Fruit fly (Drosophila melanogaster) whole organism, embryonic: ENCODE data around the gene dbe.

Source experiments
- Ada2b ChIP-seq: fragments of 200-800 bp; sonication (Bioruptor generic); IDR thresholded peaks from 2 replicates; pipeline ENCODE4 v1.3.6; 2022; ENCODE audit warnings: missing biosample characterization, missing genetic modification characterization
- CG11696 ChIP-seq: fragments of 200-800 bp; sonication (Bioruptor generic); IDR thresholded peaks from 2 replicates; pipeline ENCODE4 v1.3.6; 2022; ENCODE audit warnings: missing biosample characterization, missing genetic modification characterization
- CG12236 ChIP-seq: fragments of 200-800 bp; sonication (Bioruptor generic); optimal IDR thresholded peaks from 2 replicates; lab custom pipeline; 2016; ENCODE audit warnings: missing biosample characterization, missing genetic modification characterization
- CG12659 ChIP-seq: fragments of 200-800 bp; sonication (Bioruptor generic); optimal IDR thresholded peaks from 3 replicates; lab custom pipeline; 2017; ENCODE audit warnings: mild to moderate bottlenecking, missing biosample characterization, missing genetic modification reagents, missing genetic modification characterization
- CG13775 ChIP-seq: fragments of 200-800 bp; sonication (Bioruptor generic); optimal IDR thresholded peaks from 3 replicates; lab custom pipeline; 2017; ENCODE audit warnings: missing biosample characterization, mild to moderate bottlenecking, missing genetic modification characterization
- CG14014 ChIP-seq: fragments of 200-800 bp; sonication (Bioruptor generic); IDR thresholded peaks from 2 replicates; pipeline ENCODE4 v1.3.6; 2022; ENCODE audit warnings: missing biosample characterization, missing genetic modification characterization
- CG14441 ChIP-seq: fragments of 200-800 bp; sonication (Bioruptor generic); IDR thresholded peaks from 2 replicates; pipeline ENCODE4 v1.3.6; 2022; ENCODE audit warnings: missing biosample characterization, missing genetic modification characterization
- CG15601 ChIP-seq: fragments of 200-800 bp; sonication (Bioruptor generic); optimal IDR thresholded peaks from 3 replicates; lab custom pipeline; 2019; ENCODE audit warnings: missing biosample characterization, mild to moderate bottlenecking, missing genetic modification characterization, moderate library complexity
- CG17359 ChIP-seq: fragments of 200-800 bp; sonication (Bioruptor generic); optimal IDR thresholded peaks from 3 replicates; lab custom pipeline; 2018; ENCODE audit warnings: missing biosample characterization, mild to moderate bottlenecking, missing genetic modification characterization, moderate library complexity
- CG17361 ChIP-seq: fragments of 200-800 bp; sonication (Bioruptor generic); IDR thresholded peaks from 3 replicates; pipeline ENCODE4 v1.3.6; 2022; ENCODE audit warnings: missing biosample characterization, missing genetic modification characterization
- CG18262 ChIP-seq: fragments of 200-800 bp; optimal IDR thresholded peaks from 3 replicates; lab custom pipeline; 2019; ENCODE audit warnings: missing biosample characterization, mild to moderate bottlenecking, missing genetic modification characterization, moderate library complexity
- CG30403 ChIP-seq: fragments of 200-800 bp; sonication (Bioruptor generic); optimal IDR thresholded peaks from 3 replicates; lab custom pipeline; 2016; ENCODE audit warnings: missing biosample characterization, missing genetic modification characterization
- CG5245 ChIP-seq: fragments of 200-800 bp; sonication (Bioruptor generic); optimal IDR thresholded peaks from 3 replicates; lab custom pipeline; 2016; ENCODE audit warnings: missing biosample characterization, missing genetic modification characterization
- CG6654 ChIP-seq: fragments of 200-800 bp; sonication (Bioruptor generic); optimal IDR thresholded peaks from 2 replicates; lab custom pipeline; 2017; ENCODE audit warnings: missing biosample characterization, mild to moderate bottlenecking, missing genetic modification characterization
- CG6689 ChIP-seq: fragments of 200-800 bp; sonication (Bioruptor generic); IDR thresholded peaks from 2 replicates; pipeline ENCODE4 v1.3.6; 2022; ENCODE audit warnings: missing biosample characterization, missing genetic modification characterization
- CG7839 ChIP-seq: fragments of 200-800 bp; sonication (Bioruptor generic); optimal IDR thresholded peaks from 3 replicates; lab custom pipeline; 2018; ENCODE audit warnings: missing biosample characterization, mild to moderate bottlenecking, missing genetic modification characterization, moderate library complexity
- CG8924 ChIP-seq: fragments of 200-800 bp; optimal IDR thresholded peaks from 3 replicates; lab custom pipeline; 2019; ENCODE audit warnings: missing biosample characterization, mild to moderate bottlenecking, missing genetic modification characterization, moderate library complexity
- CG9215 ChIP-seq: fragments of 200-800 bp; sonication (Bioruptor generic); IDR thresholded peaks from 2 replicates; pipeline ENCODE4 v1.3.6; 2022; ENCODE audit warnings: missing biosample characterization, missing genetic modification characterization
- CHES-1-like ChIP-seq: fragments of 200-800 bp; sonication (Bioruptor generic); optimal IDR thresholded peaks from 2 replicates; lab custom pipeline; 2016; ENCODE audit warnings: missing biosample characterization, missing genetic modification characterization
- Dfd ChIP-seq, 2 experiments: fragments of >200 bp; optimal IDR thresholded peaks; 2 replicates each; lab custom pipeline; 2017; ENCODE audit warnings: missing biosample characterization in 2 of 2, missing genetic modification characterization in 2 of 2
- Dref ChIP-seq: fragments of 200-800 bp; sonication (Bioruptor generic); IDR thresholded peaks from 2 replicates; pipeline ENCODE4 v1.3.6; 2022; ENCODE audit warnings: missing biosample characterization, missing genetic modification characterization
- Fer2 ChIP-seq: fragments of 200-800 bp; sonication (Bioruptor generic); optimal IDR thresholded peaks from 2 replicates; lab custom pipeline; 2018; ENCODE audit warnings: missing biosample characterization, mild to moderate bottlenecking, missing genetic modification characterization, moderate library complexity
- H15 ChIP-seq: fragments of 200-800 bp; sonication (Bioruptor generic); IDR thresholded peaks from 3 replicates; pipeline ENCODE4 v1.3.6; 2022; ENCODE audit warnings: missing biosample characterization, missing genetic modification characterization
- H2.0 ChIP-seq: fragments of 200-800 bp; sonication (Bioruptor generic); IDR thresholded peaks from 2 replicates; pipeline ENCODE4 v1.3.6; 2022; ENCODE audit warnings: missing biosample characterization, missing genetic modification characterization
- HmgZ ChIP-seq: fragments of 200-800 bp; sonication (Bioruptor generic); optimal IDR thresholded peaks from 2 replicates; lab custom pipeline; 2018; ENCODE audit warnings: missing biosample characterization, mild to moderate bottlenecking, missing genetic modification characterization
- MBD-R2 ChIP-seq: fragments of 200-800 bp; sonication (Bioruptor generic); IDR thresholded peaks from 2 replicates; pipeline ENCODE4 v1.3.6; 2022; ENCODE audit warnings: missing biosample characterization, missing genetic modification characterization
- Sin3A ChIP-seq: fragments of >200 bp; optimal IDR thresholded peaks from 2 replicates; lab custom pipeline; 2018
- Spps ChIP-seq: fragments of 200-800 bp; sonication (Bioruptor generic); optimal IDR thresholded peaks from 2 replicates; lab custom pipeline; 2018; ENCODE audit warnings: missing biosample characterization, mild to moderate bottlenecking, missing genetic modification characterization
- Usf ChIP-seq: fragments of 200-800 bp; sonication (Bioruptor generic); optimal IDR thresholded peaks from 2 replicates; lab custom pipeline; 2017; ENCODE audit warnings: missing genotype, missing biosample characterization, missing genetic modification characterization
- ap ChIP-seq: fragments of 200-800 bp; sonication (Bioruptor generic); IDR thresholded peaks from 2 replicates; pipeline ENCODE4 v1.3.6; 2022; ENCODE audit warnings: missing biosample characterization, missing genetic modification characterization
- ase ChIP-seq: fragments of 200-800 bp; sonication (Bioruptor generic); IDR thresholded peaks from 3 replicates; pipeline ENCODE4 v1.3.6; 2022; ENCODE audit warnings: missing biosample characterization, missing genetic modification characterization
- bbx ChIP-seq: fragments of 200-800 bp; sonication (Bioruptor generic); IDR thresholded peaks from 2 replicates; pipeline ENCODE4 v1.3.6; 2022; ENCODE audit warnings: missing biosample characterization, missing genetic modification characterization; ENCODE audit not compliant: partially characterized antibody
- chif ChIP-seq, 2 experiments: fragments of 200-800 bp; sonication (Bioruptor generic); optimal IDR thresholded peaks; 3 replicates each; lab custom pipeline; 2016; ENCODE audit warnings: missing biosample characterization in 2 of 2, missing genetic modification characterization in 2 of 2
- cwo ChIP-seq: fragments of 200-800 bp; sonication (Bioruptor generic); optimal IDR thresholded peaks from 3 replicates; lab custom pipeline; 2017; ENCODE audit warnings: missing biosample characterization, missing genetic modification characterization, mild to moderate bottlenecking, moderate library complexity, missing genetic modification reagents
- dm ChIP-seq: fragments of 200-800 bp; sonication (Bioruptor generic); optimal IDR thresholded peaks from 3 replicates; lab custom pipeline; 2016; ENCODE audit warnings: missing biosample characterization, missing genetic modification characterization
- dpn ChIP-seq, 2 experiments: fragments of 200-800 bp; sonication (Bioruptor generic); optimal IDR thresholded peaks; 3 replicates each; lab custom pipeline; 2016; ENCODE audit warnings: missing biosample characterization in 2 of 2, missing genetic modification characterization in 2 of 2
- ftz-f1 ChIP-seq: fragments of 200-800 bp; sonication (Bioruptor generic); optimal IDR thresholded peaks from 2 replicates; lab custom pipeline; 2016; ENCODE audit warnings: missing biosample characterization, missing genetic modification characterization
- grau ChIP-seq: fragments of 200-800 bp; optimal IDR thresholded peaks from 3 replicates; lab custom pipeline; 2019; ENCODE audit warnings: missing biosample characterization, mild to moderate bottlenecking, missing genetic modification characterization, moderate library complexity
- ham ChIP-seq: fragments of 200-800 bp; sonication (Bioruptor generic); IDR thresholded peaks from 2 replicates; pipeline ENCODE4 v1.3.6; 2022; ENCODE audit warnings: missing biosample characterization, missing genetic modification characterization
- hbn ChIP-seq: fragments of 200-800 bp; sonication (Bioruptor generic); IDR thresholded peaks from 2 replicates; pipeline ENCODE4 v1.3.6; 2022; ENCODE audit warnings: missing biosample characterization, missing genetic modification characterization; ENCODE audit not compliant: partially characterized antibody
- hkb ChIP-seq, 2 experiments: fragments of 200-800 bp in 1 of 2; fragments of >200 bp in 1 of 2; sonication (Bioruptor generic) in 1 of 2; IDR thresholded peaks in 1 of 2; optimal IDR thresholded peaks in 1 of 2; 2 replicates each; pipeline versions ENCODE4 v1.3.6 to Lab custom; 2017 to 2022; ENCODE audit warnings: missing biosample characterization in 1 of 2, missing genetic modification characterization in 1 of 2
- hth ChIP-seq: fragments of >200 bp; optimal IDR thresholded peaks from 2 replicates; lab custom pipeline; 2017; ENCODE audit warnings: inconsistent platforms
- jumu ChIP-seq: fragments of 200-800 bp; sonication (Bioruptor generic); optimal IDR thresholded peaks from 3 replicates; lab custom pipeline; 2016; ENCODE audit warnings: missing biosample characterization, missing genetic modification characterization
- knrl ChIP-seq: fragments of 200-800 bp; sonication (Bioruptor generic); IDR thresholded peaks from 3 replicates; pipeline ENCODE4 v1.3.6; 2022; ENCODE audit warnings: missing biosample characterization, missing genetic modification characterization; ENCODE audit not compliant: partially characterized antibody
- mirr ChIP-seq: fragments of 200-800 bp; sonication (Bioruptor generic); optimal IDR thresholded peaks from 3 replicates; lab custom pipeline; 2018; ENCODE audit warnings: missing biosample characterization, mild to moderate bottlenecking, missing genetic modification characterization
- nau ChIP-seq: fragments of 200-800 bp; sonication (Bioruptor generic); optimal IDR thresholded peaks from 3 replicates; lab custom pipeline; 2017; ENCODE audit warnings: missing biosample characterization, mild to moderate bottlenecking, missing genetic modification characterization, missing genetic modification reagents
- nerfin-1 ChIP-seq: fragments of 200-800 bp; sonication (Bioruptor generic); optimal IDR thresholded peaks from 3 replicates; lab custom pipeline; 2019; ENCODE audit warnings: missing biosample characterization, mild to moderate bottlenecking, missing genetic modification characterization, moderate library complexity
- odd ChIP-seq: fragments of 200-800 bp; sonication (Bioruptor generic); optimal IDR thresholded peaks from 2 replicates; lab custom pipeline; 2017; ENCODE audit warnings: missing biosample characterization, mild to moderate bottlenecking, missing genetic modification characterization
- stc ChIP-seq: fragments of 200-800 bp; sonication (Bioruptor generic); IDR thresholded peaks from 2 replicates; pipeline ENCODE4 v1.3.6; 2022; ENCODE audit warnings: missing biosample characterization, missing genetic modification characterization
- toy ChIP-seq: fragments of 200-800 bp; sonication (Bioruptor generic); IDR thresholded peaks from 2 replicates; pipeline ENCODE4 v1.3.6; 2022; ENCODE audit warnings: missing biosample characterization, missing genetic modification characterization

The dbe gene

DNA sequence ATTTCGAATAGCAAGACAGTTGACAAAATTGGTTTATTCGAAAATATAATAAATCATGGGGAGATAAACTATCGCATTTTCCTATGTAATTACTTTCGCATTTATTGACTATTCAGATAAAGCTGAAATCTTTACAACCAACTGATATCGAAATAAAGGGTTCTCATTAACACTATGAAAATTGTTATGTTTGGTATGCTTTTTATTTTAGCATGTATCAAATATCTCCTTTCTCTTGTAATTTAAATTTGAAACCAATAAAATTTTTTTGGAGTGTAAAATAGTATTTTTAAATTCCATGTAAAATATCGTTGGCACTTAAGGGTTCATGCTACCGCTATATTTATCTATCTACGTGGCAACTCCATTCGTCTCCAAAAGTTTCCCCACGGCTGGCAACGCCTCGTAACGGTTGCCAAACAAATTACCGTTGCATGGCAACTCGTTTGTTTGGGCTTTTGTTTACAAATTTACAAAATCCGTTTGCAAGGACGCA, 14.6 kb downstream of the dbe start, which contains the start of gene CG13949 (continued):
- TF ChIP-seq toy (GFP tag; lab: Robert Waterston, UW) (peak; percentile 20; the same call in 1 of the 2 replicates), CG15601 (tag; lab: Kevin White, UChicago) (peak; percentile 52), CG18262 (tag; lab: Kevin White, UChicago) (peak; percentile 59), CG6689 (GFP tag; lab: Robert Waterston, UW) (peak; percentile 65), hkb (optimal IDR thresholded peaks at IDR 0.05; lab: Kevin White, UChicago) (peak; percentile 63), hkb (GFP tag; IDR thresholded peaks at IDR 0.05; lab: Robert Waterston, UW) (peak; percentile 85), bbx (GFP tag; lab: Robert Waterston, UW) (peak; percentile 64; the same call in 1 of the 2 replicates), CG8924 (tag; lab: Kevin White, UChicago) (peak; percentile 53), MBD-R2 (GFP tag; lab: Robert Waterston, UW) (peak; percentile 82), nerfin-1 (peak; percentile 43), grau (tag; lab: Kevin White, UChicago) (peak; percentile 68), knrl (GFP tag; lab: Robert Waterston, UW) (peak; percentile 56), Spps (tag; lab: Kevin White, UChicago) (no peak), CG30403 (GFP tag; lab: Kevin White, UChicago) (peak; percentile 70), CG14014 (GFP tag; lab: Robert Waterston, UW) (peak; percentile 79), CG17361 (peak; percentile 66; the same call in 2 of the 3 replicates), dpn (GFP tag; optimal IDR thresholded peaks at IDR 0.05; lab: Kevin White, UChicago) (peak; percentile 48 to 67), chif (GFP tag; optimal IDR thresholded peaks at IDR 0.05; lab: Kevin White, UChicago) (peak; percentile 11 to 66), CG13775 (GFP tag; lab: Kevin White, UChicago) (peak; percentile 36), CG5245 (no peak), CG6654 (GFP tag; lab: Kevin White, UChicago) (no peak), mirr (GFP tag; lab: Kevin White, UChicago) (peak; percentile 90), ftz-f1 (GFP tag; lab: Kevin White, UChicago) (no peak), odd (GFP tag; lab: Kevin White, UChicago) (peak; percentile 22), CG12659 (GFP tag; lab: Kevin White, UChicago) (peak; percentile 74), hth (lab: Kevin White, UChicago) (no peak), H15 (GFP tag; lab: Robert Waterston, UW) (peak; percentile 71; the same call in 2 of the 3 replicates), dm (peak; percentile 25), Ada2b (GFP tag; lab: Robert Waterston, UW) (peak; percentile 73; the same call in 1 of the 2 replicates), Dref (GFP tag; lab: Robert Waterston, UW) (peak; percentile 39; the same call in 1 of the 2 replicates), CG11696 (0 out of 2 replicates have a peak, but pooled peaks have one; percentile 57), ham (no peak), H2.0 (GFP tag; lab: Robert Waterston, UW) (peak; percentile 80), ase (GFP tag; lab: Robert Waterston, UW) (peak; percentile 71; the same call in 2 of the 3 replicates), CG14441 (peak; percentile 83), Usf (GFP tag; lab: Kevin White, UChicago) (no peak), jumu (peak; percentile 28), CG12236 (GFP tag; lab: Kevin White, UChicago) (no peak), Sin3A (lab: Kevin White, UChicago) (no peak), HmgZ (tag; lab: Kevin White, UChicago) (peak; percentile 85), CG9215 (peak; percentile 39), hbn (GFP tag; lab: Robert Waterston, UW) (peak; percentile 49; the same call in 1 of the 2 replicates), Fer2 (peak; percentile 5), nau (GFP tag; lab: Kevin White, UChicago) (no peak), stc (peak; percentile 76), Dfd (GFP tag; optimal IDR thresholded peaks at IDR 0.05; lab: Kevin White, UChicago) (no peak), cwo (GFP tag; lab: Kevin White, UChicago) (peak; percentile 37), CG17359 (tag; lab: Kevin White, UChicago) (peak; percentile 62), CG7839 (tag; lab: Kevin White, UChicago) (peak; percentile 73), CHES-1-like (GFP tag; lab: Kevin White, UChicago) (peak; percentile 33), ap (no peak)
